Worm (Caenorhabditis elegans): ENCODE data around the gene F25B5.6.

Gene F25B5.6

DNA sequence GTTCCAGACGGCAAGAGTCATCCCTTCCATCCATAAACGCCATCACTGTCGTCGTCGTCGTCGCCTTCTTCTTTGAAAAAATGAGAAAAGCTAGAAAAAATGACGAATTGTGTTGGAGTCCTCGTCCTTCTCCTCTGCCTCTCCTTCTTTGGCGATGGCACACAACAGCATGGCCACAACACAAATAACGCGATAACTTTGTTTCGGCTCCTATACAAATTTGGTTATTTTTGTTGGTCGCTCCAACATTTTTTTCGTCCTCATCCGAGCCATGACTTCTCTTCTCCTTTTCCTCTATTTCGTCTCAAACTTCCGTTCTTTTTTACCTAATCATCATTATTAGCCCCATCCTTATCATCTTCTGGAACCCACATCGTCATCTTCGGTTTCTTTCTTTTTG, 43.5 kb upstream of the F25B5.6 start:
- TF ChIP-seq T26A5.8 (tag; optimal IDR thresholded peaks at IDR 0.05) (no peak), K12H6.12 (tag; optimal IDR thresholded peaks at IDR 0.05) (no peak), rpc-1 (optimal IDR thresholded peaks at IDR 0.05) (no peak), rpc-1 (tag; optimal IDR thresholded peaks at IDR 0.05) (no peak), K11D2.4 (GFP tag; IDR thresholded peaks at IDR 0.05) (no peak), tlf-1 (GFP tag; optimal IDR thresholded peaks at IDR 0.05) (no peak)

- TF ChIP-seq B0019.2 (GFP tag; conservative IDR thresholded peaks at IDR 0.05) = no peak
- TF ChIP-seq Y67H2A.10 (GFP tag; conservative IDR thresholded peaks at IDR 0.05) = no peak
- TF ChIP-seq aptf-2 (GFP tag; conservative IDR thresholded peaks at IDR 0.05) = no peak
- TF ChIP-seq attf-5 (GFP tag; optimal IDR thresholded peaks at IDR 0.05) = no peak
- TF ChIP-seq hlh-26 (GFP tag; conservative IDR thresholded peaks at IDR 0.05) = no peak
- TF ChIP-seq F57A8.1 (GFP tag; optimal IDR thresholded peaks at IDR 0.05) = no peak
- no peak for TF ChIP-seq attf-3 (GFP tag; conservative IDR thresholded peaks at IDR 0.05)
- TF ChIP-seq B0261.1 (tag; optimal IDR thresholded peaks at IDR 0.05) = no peak
- no peak for TF ChIP-seq F55B11.4 (tag; optimal IDR thresholded peaks at IDR 0.05; ENCODE audit: borderline replicate concordance, insufficient read depth)
- no peak for TF ChIP-seq mel-28 (tag; optimal IDR thresholded peaks at IDR 0.05; ENCODE audit: borderline replicate concordance)
- TF ChIP-seq ama-1 (optimal IDR thresholded peaks at IDR 0.05) = no peak
- no peak for TF ChIP-seq ama-1 (GFP tag; optimal IDR thresholded peaks at IDR 0.05)
- no peak for TF ChIP-seq C06A6.2 (GFP tag; conservative IDR thresholded peaks at IDR 0.05)
- peak in 1 of 2 experiments; percentile 29 for TF ChIP-seq let-607 (tag; optimal IDR thresholded peaks at IDR 0.05)
- TF ChIP-seq ccch-3 (GFP tag; optimal IDR thresholded peaks at IDR 0.05) = no peak
- TF ChIP-seq efl-1 (GFP tag; optimal IDR thresholded peaks at IDR 0.05) = no peak
- TF ChIP-seq nfyb-1 (GFP tag; IDR thresholded peaks at IDR 0.05) = no peak
- no peak for TF ChIP-seq aptf-3 (GFP tag; IDR thresholded peaks at IDR 0.05)
- no peak for TF ChIP-seq lin-40 (tag; optimal IDR thresholded peaks at IDR 0.05)
- no peak for TF ChIP-seq hmg-1.2 (GFP tag; IDR thresholded peaks at IDR 0.05)
- no peak for TF ChIP-seq ets-4 (GFP tag; optimal IDR thresholded peaks at IDR 0.05)
- no peak for TF ChIP-seq B0336.3 (GFP tag; IDR thresholded peaks at IDR 0.05)
- no peak for TF ChIP-seq cebp-1 (GFP tag; IDR thresholded peaks at IDR 0.05)
- TF ChIP-seq cebp-1 (tag; optimal IDR thresholded peaks at IDR 0.05) = peak; percentile 44
- TF ChIP-seq unc-130 (GFP tag; optimal IDR thresholded peaks at IDR 0.05) = no peak
- no peak for TF ChIP-seq pbrm-1 (GFP tag; IDR thresholded peaks at IDR 0.05)
- peak; percentile 45 for TF ChIP-seq nhr-80 (tag; optimal IDR thresholded peaks at IDR 0.05)
- TF ChIP-seq egl-18 (GFP tag; IDR thresholded peaks at IDR 0.05) = no peak
- TF ChIP-seq ceh-91 (GFP tag; IDR thresholded peaks at IDR 0.05) = no peak
Measured at ce11 chrIII:5991142-5991930, 42.8 kb upstream of the F25B5.6 start, which contains the start of gene T04C9.2. TSS of gene T04C9.2 (plus strand) at chrIII:5991880.

DNA sequence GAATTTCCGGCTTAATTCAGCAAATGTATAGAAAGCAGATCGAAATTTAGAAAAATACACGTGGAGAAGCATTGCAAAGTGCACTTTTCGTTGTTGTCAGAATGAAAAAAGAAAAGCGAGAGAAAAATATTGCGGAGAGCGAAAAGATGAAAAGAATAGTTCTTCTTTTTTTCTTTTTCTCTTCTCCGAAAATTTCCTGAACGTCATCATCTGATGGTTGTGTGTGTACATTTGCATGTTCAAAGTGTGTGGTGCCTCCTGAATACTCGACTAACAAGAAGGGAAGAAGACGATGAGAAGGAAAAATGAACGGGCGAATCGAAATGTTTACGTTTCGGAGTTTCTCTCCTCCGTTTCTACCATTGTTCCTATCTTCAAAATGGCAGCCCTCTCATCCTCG, 41.6 kb upstream of the F25B5.6 start:
- no peak for TF ChIP-seq lag-1 (GFP tag; IDR thresholded peaks at IDR 0.05)
